Worm (Caenorhabditis elegans) whole organism, L2 larva: ENCODE data around the gene ttr-24.

ENCODE experiments used
- R02D3.7 ChIP-seq: fragments of 150-350 bp; optimal IDR thresholded peaks from 2 replicates; lab custom pipeline; 2014; ENCODE audit warnings: missing biosample characterization, missing genetic modification characterization
- blmp-1 ChIP-seq: sonication (generic microtip); optimal IDR thresholded peaks from 2 replicates; lab custom pipeline; 2017; ENCODE audit warnings: missing genetic modification characterization, mild to moderate bottlenecking, missing compliant biosample characterization, antibody characterized with exemption, moderate library complexity; ENCODE audit not compliant: insufficient read depth
- lin-13 ChIP-seq: fragments of 150-350 bp; optimal IDR thresholded peaks from 2 replicates; lab custom pipeline; 2014; ENCODE audit warnings: missing biosample characterization, missing genetic modification reagents, missing genetic modification characterization
- sem-4 ChIP-seq: fragments of 150-350 bp; optimal IDR thresholded peaks from 2 replicates; lab custom pipeline; 2014; ENCODE audit warnings: missing biosample characterization, missing genetic modification reagents, missing genetic modification characterization
- zag-1 ChIP-seq: fragments of 150-350 bp; optimal IDR thresholded peaks from 2 replicates; lab custom pipeline; 2014; ENCODE audit warnings: missing biosample characterization, missing genetic modification characterization

ce11 chrV:18508564-18508963 lies 47.9 kb downstream of the ttr-24 start, which contains the start of gene Y51A2D.1:
- TF ChIP-seq blmp-1 (tag; lab: Kevin White, UChicago) (no peak), R02D3.7 (tag; lab: Kevin White, UChicago) (no peak), lin-13 (GFP tag; lab: Kevin White, UChicago) (no peak), sem-4 (tag; lab: Kevin White, UChicago) (no peak), zag-1 (tag; lab: Kevin White, UChicago) (no peak)
